Worm (Caenorhabditis elegans): ENCODE data around the gene Y50D4B.4.

DNA sequence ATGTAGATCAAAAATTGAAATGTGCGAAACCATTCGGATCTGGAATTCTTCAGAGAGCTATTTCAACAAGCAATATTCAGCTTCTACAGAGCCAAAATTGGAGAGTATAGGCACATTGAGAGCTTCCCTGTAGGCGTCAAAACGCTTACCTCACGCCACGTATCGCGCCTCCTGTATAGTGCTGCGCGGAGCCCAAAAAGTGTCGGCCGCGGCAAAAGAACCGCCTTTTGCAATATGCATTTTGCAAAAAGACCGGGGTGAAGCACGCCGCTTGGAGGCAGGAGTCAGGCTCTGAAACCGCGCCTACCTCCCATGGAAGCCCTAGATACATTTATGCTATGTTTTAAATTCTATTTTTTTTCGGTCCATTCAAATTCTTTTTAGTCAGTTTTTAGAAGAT, 40.8 kb upstream of the Y50D4B.4 start:
- no peak for TF ChIP-seq fkh-10 (GFP tag; optimal IDR thresholded peaks at IDR 0.05)
- TF ChIP-seq tbx-2 (tag; optimal IDR thresholded peaks at IDR 0.05), result no peak
- TF ChIP-seq madf-2 (tag; optimal IDR thresholded peaks at IDR 0.05), result no peak
- no peak for TF ChIP-seq nfya-1 (tag; optimal IDR thresholded peaks at IDR 0.05)
- TF ChIP-seq fkh-6 (tag; optimal IDR thresholded peaks at IDR 0.05), result no peak
- TF ChIP-seq lim-6 (tag; optimal IDR thresholded peaks at IDR 0.05), result no peak
- TF ChIP-seq pqm-1 (tag; optimal IDR thresholded peaks at IDR 0.05), result no peak
- no peak for TF ChIP-seq ceh-19 (GFP tag; optimal IDR thresholded peaks at IDR 0.05)
- TF ChIP-seq elt-2 (tag; optimal IDR thresholded peaks at IDR 0.05), result no peak

Measured in whole organism, late embryonic.